Fruit fly (Drosophila melanogaster): Measurements from ENCODE around the gene CG18135.

CG18135 gene

DNA sequence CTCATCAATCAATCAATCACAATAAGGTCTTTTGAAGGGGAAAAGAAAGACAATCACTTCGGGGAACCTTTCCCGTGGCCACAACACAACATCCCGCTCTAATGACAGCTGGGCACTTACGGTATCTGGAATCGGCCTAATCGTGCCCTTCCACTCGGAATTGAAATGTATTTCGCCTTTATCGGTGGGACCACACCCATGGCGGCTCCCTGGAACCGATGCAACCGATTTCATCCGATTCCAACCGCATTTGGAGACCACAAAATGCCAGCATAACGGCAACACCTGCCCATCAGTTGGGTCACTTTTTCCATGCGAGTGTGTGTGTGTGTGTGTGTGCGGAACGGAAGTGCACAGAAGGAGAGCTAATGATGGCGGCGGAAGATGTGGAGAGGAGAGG, 34.6 kb upstream of the CG18135 start:
- TF ChIP-seq CTCF (optimal IDR thresholded peaks at IDR 0.05) (no peak), CG8478 (optimal IDR thresholded peaks at IDR 0.05) (no peak)

- TF ChIP-seq CG8478 (optimal IDR thresholded peaks at IDR 0.05) = no peak
- TF ChIP-seq CTCF (optimal IDR thresholded peaks at IDR 0.05) = no peak
These were observed 33.8 kb upstream of the CG18135 start for dm6 chr3L:19031858-19032257.

DNA sequence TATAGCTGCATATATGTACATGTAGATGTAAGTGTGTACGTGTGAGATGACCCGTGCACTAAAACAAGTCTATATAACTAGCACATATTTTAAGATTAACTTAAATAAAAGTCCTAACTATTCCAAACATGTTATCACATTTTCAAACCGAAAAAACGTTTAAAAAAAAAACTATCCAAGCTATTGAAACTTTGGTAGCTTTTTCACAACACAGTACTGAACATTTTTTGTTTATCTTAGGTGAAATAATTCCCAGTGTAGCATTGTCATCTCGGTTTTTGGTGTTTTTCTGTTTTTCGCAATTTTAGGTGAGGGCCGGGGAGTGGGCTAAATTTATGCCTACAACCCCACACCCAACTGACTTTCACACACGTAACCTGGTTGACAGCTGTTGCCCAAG, 29.1 kb upstream of the CG18135 start:
- TF ChIP-seq CTCF (optimal IDR thresholded peaks at IDR 0.05) = no peak
- no peak for TF ChIP-seq CG8478 (optimal IDR thresholded peaks at IDR 0.05)

dm6 chr3L:19024800-19025199, 26.7 kb upstream of the CG18135 start:
- TF ChIP-seq CTCF (optimal IDR thresholded peaks at IDR 0.05) (no peak), CG8478 (optimal IDR thresholded peaks at IDR 0.05) (no peak)

DNA sequence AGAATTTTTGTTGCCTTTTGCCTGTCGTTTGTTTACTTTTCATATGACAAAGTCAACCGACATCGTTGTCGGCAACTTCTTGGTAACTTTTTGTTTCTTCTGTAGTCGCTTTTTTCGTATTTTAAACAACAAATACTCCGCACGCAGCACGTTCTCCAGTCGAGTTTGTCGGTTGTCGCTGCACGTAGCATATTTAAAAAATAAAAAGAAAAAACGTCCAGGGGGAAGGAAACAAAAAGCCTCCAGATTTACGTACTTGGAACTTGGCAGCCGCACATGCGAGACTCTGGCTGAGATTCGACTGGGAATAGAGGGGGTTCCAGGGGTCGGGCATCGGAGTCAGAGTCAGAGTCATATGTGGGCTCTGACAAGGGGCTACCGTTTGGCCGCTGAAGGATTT, 23.6 kb upstream of the CG18135 start:
- no peak for TF ChIP-seq CTCF (optimal IDR thresholded peaks at IDR 0.05)
- TF ChIP-seq CG8478 (optimal IDR thresholded peaks at IDR 0.05) = no peak

DNA sequence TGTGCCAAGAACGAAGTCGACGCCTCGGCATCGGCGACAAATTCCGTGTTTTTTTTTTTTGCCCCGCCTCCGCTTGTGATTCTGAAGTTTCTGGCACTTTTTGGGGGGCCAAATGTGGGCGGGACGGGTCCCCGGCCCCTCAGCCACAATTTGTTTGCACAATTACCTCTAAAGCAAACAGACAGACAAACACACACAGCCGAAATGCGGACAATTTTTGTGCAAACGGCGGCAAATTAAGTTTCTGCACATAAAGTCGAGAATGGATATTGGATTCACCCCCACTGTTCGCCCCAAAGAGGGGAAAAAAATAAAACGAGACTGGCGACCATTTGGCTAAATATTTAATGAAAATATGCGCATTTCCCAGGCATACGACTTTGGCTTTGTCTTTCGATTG, 22.4 kb upstream of the CG18135 start:
- TF ChIP-seq CTCF (optimal IDR thresholded peaks at IDR 0.05) = no peak
- no peak for TF ChIP-seq CG8478 (optimal IDR thresholded peaks at IDR 0.05)

- TF ChIP-seq CG8478 (optimal IDR thresholded peaks at IDR 0.05) (no peak), CTCF (optimal IDR thresholded peaks at IDR 0.05) (no peak)
These were observed 21.2 kb upstream of the CG18135 start for dm6 chr3L:19019308-19019749.

DNA sequence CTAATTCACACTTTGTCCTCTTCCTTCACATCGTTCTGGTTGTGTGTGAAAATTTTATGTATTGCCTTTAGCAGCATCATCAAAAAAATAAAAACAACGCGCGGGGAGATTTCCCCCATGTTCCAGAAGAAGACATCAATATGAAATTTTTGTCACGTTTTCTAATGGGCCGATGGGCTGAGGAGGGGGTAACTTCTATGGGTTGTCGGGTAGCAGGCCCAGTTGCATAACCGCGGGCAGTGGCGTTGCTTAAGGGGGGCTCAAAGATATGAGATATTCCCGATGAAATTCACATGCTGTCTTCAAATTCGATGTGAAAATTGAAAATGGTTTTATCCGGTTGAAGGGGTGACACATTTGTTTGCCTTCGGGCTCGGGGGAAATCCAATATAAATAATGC, 20.4 kb upstream of the CG18135 start:
- TF ChIP-seq CTCF (optimal IDR thresholded peaks at IDR 0.05) (no peak), CG8478 (optimal IDR thresholded peaks at IDR 0.05) (no peak)

- no peak for TF ChIP-seq CTCF (optimal IDR thresholded peaks at IDR 0.05)
- no peak for TF ChIP-seq CG8478 (optimal IDR thresholded peaks at IDR 0.05)
These were observed 18.7 kb upstream of the CG18135 start for dm6 chr3L:19016805-19017161.

DNA sequence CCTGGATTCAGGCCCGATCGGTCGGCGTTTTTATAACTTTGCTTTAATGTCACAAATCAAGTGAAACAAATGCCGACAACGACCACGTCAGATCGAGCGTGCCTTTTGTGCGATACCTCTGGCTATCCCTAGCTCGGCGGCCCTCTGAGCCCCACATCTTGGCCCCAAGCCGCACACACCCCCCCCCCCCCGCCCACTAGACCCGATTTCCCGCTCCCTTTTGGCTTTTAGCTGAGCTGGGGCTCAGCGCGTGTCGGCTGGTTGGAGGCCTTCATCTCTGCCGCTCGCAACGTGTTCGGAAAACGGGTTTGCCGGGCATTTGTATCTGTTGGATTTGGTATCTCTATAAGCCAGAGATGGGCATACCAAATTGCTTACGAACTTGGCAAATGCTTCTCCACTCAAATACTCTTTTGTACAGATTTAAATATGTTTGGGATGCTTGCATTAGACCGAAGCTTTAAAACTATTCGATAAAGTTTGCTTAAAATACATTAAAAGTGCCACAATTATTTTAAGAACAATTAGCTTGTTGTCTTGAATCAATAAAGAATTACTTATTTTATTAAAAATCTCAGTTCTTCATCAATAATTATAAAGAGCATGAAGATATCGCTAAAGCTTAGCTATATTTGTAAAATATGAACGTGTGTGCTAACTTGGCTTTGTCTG, 18.2 kb upstream of the CG18135 start:
- TF ChIP-seq CG8478 (optimal IDR thresholded peaks at IDR 0.05) = no peak
- no peak for TF ChIP-seq CTCF (optimal IDR thresholded peaks at IDR 0.05)

- TF ChIP-seq CTCF (optimal IDR thresholded peaks at IDR 0.05) = no peak
- TF ChIP-seq CG8478 (optimal IDR thresholded peaks at IDR 0.05) = no peak
These were observed 17.5 kb upstream of the CG18135 start for dm6 chr3L:19015454-19016054.

DNA sequence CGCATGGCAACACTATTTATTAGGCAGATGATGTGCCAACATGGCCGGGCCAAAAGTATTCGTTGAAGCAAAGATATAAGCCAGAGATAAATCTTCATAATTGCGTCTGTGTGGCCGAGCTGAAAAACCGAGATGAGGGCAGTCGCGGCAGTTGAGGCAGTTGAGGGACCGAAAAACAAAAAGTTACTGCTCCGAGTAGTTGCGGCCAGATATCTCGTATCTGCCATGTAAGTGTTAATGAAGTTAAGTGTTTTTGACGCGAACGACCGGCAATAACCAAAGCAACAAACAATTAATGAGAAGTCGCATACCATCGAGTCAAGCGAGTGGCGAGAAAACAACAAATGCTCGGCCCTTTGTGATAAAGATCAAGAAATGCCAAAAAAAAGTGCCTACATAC, 16.7 kb upstream of the CG18135 start:
- TF ChIP-seq CG8478 (optimal IDR thresholded peaks at IDR 0.05) = no peak
- no peak for TF ChIP-seq CTCF (optimal IDR thresholded peaks at IDR 0.05)

DNA sequence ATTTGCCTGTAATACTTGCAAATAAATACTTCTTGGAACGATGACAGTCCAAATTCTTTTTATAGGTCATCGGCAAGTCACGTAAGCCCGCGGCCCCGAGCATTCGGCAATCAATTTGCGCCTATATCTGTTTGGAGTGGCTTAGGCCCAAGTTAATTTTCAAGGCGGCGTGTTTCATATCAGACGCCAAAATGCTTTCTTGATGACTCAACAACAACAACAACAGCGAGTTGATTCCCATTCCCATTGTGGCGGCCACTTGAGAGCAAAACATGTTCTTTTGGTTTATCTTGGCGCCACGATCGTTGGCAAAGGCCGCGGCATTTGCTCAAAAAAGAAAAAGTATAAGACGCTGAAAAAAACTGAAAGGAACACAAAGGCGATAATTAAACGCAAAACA, 16.0 kb upstream of the CG18135 start:
- TF ChIP-seq CTCF (optimal IDR thresholded peaks at IDR 0.05) (no peak), CG8478 (optimal IDR thresholded peaks at IDR 0.05) (no peak)

dm6 chr3L:19013086-19013752, 15.1 kb upstream of the CG18135 start:
- TF ChIP-seq CG8478 (optimal IDR thresholded peaks at IDR 0.05) (no peak), CTCF (optimal IDR thresholded peaks at IDR 0.05) (no peak)

dm6 chr3L:19011174-19011573, 13.1 kb upstream of the CG18135 start:
- TF ChIP-seq CTCF (optimal IDR thresholded peaks at IDR 0.05) (no peak), CG8478 (optimal IDR thresholded peaks at IDR 0.05) (no peak)

- TF ChIP-seq CG8478 (optimal IDR thresholded peaks at IDR 0.05) = no peak
- no peak for TF ChIP-seq CTCF (optimal IDR thresholded peaks at IDR 0.05)
These were observed 7.3 kb upstream of the CG18135 start for dm6 chr3L:19005396-19005795.

Measured in S2 (cell line).